Fruit fly (Drosophila melanogaster) whole organism, embryonic: Measurements from ENCODE around the gene Jhbp16.

ENCODE experiments used
- Atf6 ChIP-seq: fragments of 200-800 bp; sonication (Bioruptor generic); IDR thresholded peaks from 2 replicates; pipeline ENCODE4 v1.3.6; 2022; ENCODE audit warnings: missing biosample characterization, missing genetic modification characterization
- CG10431 ChIP-seq: fragments of 200-800 bp; sonication (Bioruptor generic); optimal IDR thresholded peaks from 3 replicates; lab custom pipeline; 2018; ENCODE audit warnings: missing biosample characterization, mild to moderate bottlenecking, missing genetic modification characterization
- CG12769 ChIP-seq: fragments of 200-800 bp; sonication (Bioruptor generic); optimal IDR thresholded peaks from 2 replicates; lab custom pipeline; 2019; ENCODE audit warnings: missing biosample characterization, mild to moderate bottlenecking, missing genetic modification characterization, moderate library complexity
- CG15269 ChIP-seq: fragments of 200-800 bp; sonication (Bioruptor generic); optimal IDR thresholded peaks from 2 replicates; lab custom pipeline; 2018; ENCODE audit warnings: missing biosample characterization, mild to moderate bottlenecking, missing genetic modification characterization, moderate library complexity
- CG2199 ChIP-seq: fragments of 200-800 bp; sonication (Bioruptor generic); IDR thresholded peaks from 3 replicates; pipeline ENCODE4 v1.3.6; 2022; ENCODE audit warnings: missing biosample characterization, missing genetic modification characterization
- CG3163 ChIP-seq: fragments of 200-800 bp; sonication (Bioruptor generic); optimal IDR thresholded peaks from 3 replicates; lab custom pipeline; 2016; ENCODE audit warnings: missing biosample characterization, missing genetic modification characterization
- CG32767 ChIP-seq: fragments of 200-800 bp; sonication (Bioruptor generic); IDR thresholded peaks from 2 replicates; pipeline ENCODE4 v1.3.6; 2022; ENCODE audit warnings: missing biosample characterization, missing genetic modification characterization
- CG7372 ChIP-seq: fragments of 200-800 bp; sonication (Bioruptor generic); IDR thresholded peaks from 2 replicates; pipeline ENCODE4 v1.3.6; 2022; ENCODE audit warnings: missing biosample characterization, missing genetic modification characterization
- CG9727 ChIP-seq: fragments of 200-800 bp; sonication (Bioruptor generic); optimal IDR thresholded peaks from 3 replicates; lab custom pipeline; 2017; ENCODE audit warnings: missing biosample characterization, mild to moderate bottlenecking, missing genetic modification characterization
- Deaf1 ChIP-seq: fragments of 200-800 bp; optimal IDR thresholded peaks from 3 replicates; lab custom pipeline; 2019; ENCODE audit warnings: missing biosample characterization, mild to moderate bottlenecking, missing genetic modification characterization, moderate library complexity
- Dll ChIP-seq: fragments of 200-800 bp; sonication (Bioruptor generic); IDR thresholded peaks from 4 replicates; pipeline ENCODE4 v1.3.6; 2022; ENCODE audit warnings: missing biosample characterization, missing genetic modification characterization; ENCODE audit not compliant: partially characterized antibody
- Dref ChIP-seq: fragments of 200-800 bp; sonication (Bioruptor generic); IDR thresholded peaks from 2 replicates; pipeline ENCODE4 v1.3.6; 2022; ENCODE audit warnings: missing biosample characterization, missing genetic modification characterization
- E2f2 ChIP-seq: fragments of 200-800 bp; sonication (Bioruptor generic); IDR thresholded peaks from 2 replicates; pipeline ENCODE4 v1.3.6; 2022; ENCODE audit warnings: missing biosample characterization, missing genetic modification characterization
- ERR ChIP-seq: fragments of 200-800 bp; sonication (Bioruptor generic); optimal IDR thresholded peaks from 2 replicates; lab custom pipeline; 2016; ENCODE audit warnings: missing biosample characterization, missing genetic modification characterization
- Ets97D ChIP-seq: fragments of 200-800 bp; sonication (Bioruptor generic); optimal IDR thresholded peaks from 3 replicates; lab custom pipeline; 2016; ENCODE audit warnings: missing biosample characterization, missing genetic modification characterization
- HLH3B ChIP-seq: fragments of 200-800 bp; sonication (Bioruptor generic); IDR thresholded peaks from 2 replicates; pipeline ENCODE4 v1.3.6; 2022; ENCODE audit warnings: missing biosample characterization, missing genetic modification characterization
- Hr51 ChIP-seq, 2 experiments: fragments of 200-800 bp; sonication (Bioruptor generic); optimal IDR thresholded peaks; 2 replicates in 1 of 2; 3 replicates in 1 of 2; lab custom pipeline; 2016 to 2018; ENCODE audit warnings: missing biosample characterization in 2 of 2, missing genetic modification characterization in 2 of 2, mild to moderate bottlenecking in 1 of 2, moderate library complexity in 1 of 2
- Med ChIP-seq: fragments of 200-800 bp; sonication (Bioruptor generic); peaks from one replicate; lab custom pipeline; 2016; ENCODE audit warnings: missing biosample characterization, missing genetic modification characterization, mild to moderate bottlenecking, inconsistent platforms, moderate library complexity
- Neu2 ChIP-seq: fragments of 200-800 bp; sonication (Bioruptor generic); optimal IDR thresholded peaks from 3 replicates; lab custom pipeline; 2016; ENCODE audit warnings: missing biosample characterization, missing genetic modification characterization, borderline replicate concordance
- Pdp1 ChIP-seq, 2 experiments: fragments of 200-800 bp; sonication (Bioruptor generic); optimal IDR thresholded peaks; 3 replicates each; lab custom pipeline; 2016; ENCODE audit warnings: missing biosample characterization in 2 of 2, missing genetic modification characterization in 2 of 2, mild to moderate bottlenecking in 1 of 2, moderate library complexity in 1 of 2
- Sry-δ ChIP-seq: fragments of 200-800 bp; sonication (Bioruptor generic); optimal IDR thresholded peaks from 2 replicates; lab custom pipeline; 2016; ENCODE audit warnings: missing biosample characterization, missing genetic modification characterization
- ac ChIP-seq: fragments of 200-800 bp; sonication (Bioruptor generic); optimal IDR thresholded peaks from 3 replicates; lab custom pipeline; 2017; ENCODE audit warnings: missing biosample characterization, mild to moderate bottlenecking, missing genetic modification characterization
- ara ChIP-seq: fragments of 200-800 bp; sonication (Bioruptor generic); IDR thresholded peaks from 2 replicates; pipeline ENCODE4 v1.3.6; 2022; ENCODE audit warnings: missing biosample characterization, missing genetic modification characterization
- cg ChIP-seq: fragments of 200-800 bp; sonication (Bioruptor generic); optimal IDR thresholded peaks from 3 replicates; lab custom pipeline; 2019; ENCODE audit warnings: missing biosample characterization, mild to moderate bottlenecking, missing genetic modification characterization, moderate library complexity
- chinmo ChIP-seq: fragments of 200-800 bp; sonication (Bioruptor generic); IDR thresholded peaks from 4 replicates; pipeline ENCODE4 v1.3.6; 2022; ENCODE audit warnings: missing biosample characterization, missing genetic modification characterization; ENCODE audit not compliant: partially characterized antibody
- ci ChIP-seq: fragments of 200-800 bp; sonication (Bioruptor generic); IDR thresholded peaks from 3 replicates; pipeline ENCODE4 v1.3.6; 2022; ENCODE audit warnings: missing biosample characterization, missing genetic modification characterization
- da ChIP-seq: fragments of 200-800 bp; sonication (Bioruptor generic); optimal IDR thresholded peaks from 2 replicates; lab custom pipeline; 2016; ENCODE audit warnings: missing biosample characterization, missing genetic modification characterization
- eve ChIP-seq, 2 experiments: fragments of >200 bp; optimal IDR thresholded peaks; 2 replicates each; lab custom pipeline; 2017; ENCODE audit warnings: missing biosample characterization in 2 of 2, missing genetic modification characterization in 2 of 2
- grn ChIP-seq: fragments of 200-800 bp; sonication (Bioruptor generic); optimal IDR thresholded peaks from 3 replicates; lab custom pipeline; 2017; ENCODE audit warnings: missing biosample characterization, missing genetic modification characterization
- lola ChIP-seq, 3 experiments: fragments of >200 bp in 2 of 3; fragments of 200-800 bp in 1 of 3; sonication (Bioruptor generic) in 1 of 3; optimal IDR thresholded peaks; 2 replicates each; lab custom pipeline; 2017 to 2019; ENCODE audit warnings: missing biosample characterization in 3 of 3, missing genetic modification characterization in 3 of 3, mild to moderate bottlenecking in 1 of 3, moderate library complexity in 1 of 3
- pros ChIP-seq: fragments of 200-800 bp; sonication (Bioruptor generic); optimal IDR thresholded peaks from 3 replicates; lab custom pipeline; 2019; ENCODE audit warnings: missing biosample characterization, mild to moderate bottlenecking, missing genetic modification characterization, moderate library complexity
- sens ChIP-seq: fragments of 200-800 bp; sonication (Bioruptor generic); peaks from one replicate; lab custom pipeline; 2016; ENCODE audit warnings: missing biosample characterization, missing genetic modification characterization

Jhbp16 gene

DNA sequence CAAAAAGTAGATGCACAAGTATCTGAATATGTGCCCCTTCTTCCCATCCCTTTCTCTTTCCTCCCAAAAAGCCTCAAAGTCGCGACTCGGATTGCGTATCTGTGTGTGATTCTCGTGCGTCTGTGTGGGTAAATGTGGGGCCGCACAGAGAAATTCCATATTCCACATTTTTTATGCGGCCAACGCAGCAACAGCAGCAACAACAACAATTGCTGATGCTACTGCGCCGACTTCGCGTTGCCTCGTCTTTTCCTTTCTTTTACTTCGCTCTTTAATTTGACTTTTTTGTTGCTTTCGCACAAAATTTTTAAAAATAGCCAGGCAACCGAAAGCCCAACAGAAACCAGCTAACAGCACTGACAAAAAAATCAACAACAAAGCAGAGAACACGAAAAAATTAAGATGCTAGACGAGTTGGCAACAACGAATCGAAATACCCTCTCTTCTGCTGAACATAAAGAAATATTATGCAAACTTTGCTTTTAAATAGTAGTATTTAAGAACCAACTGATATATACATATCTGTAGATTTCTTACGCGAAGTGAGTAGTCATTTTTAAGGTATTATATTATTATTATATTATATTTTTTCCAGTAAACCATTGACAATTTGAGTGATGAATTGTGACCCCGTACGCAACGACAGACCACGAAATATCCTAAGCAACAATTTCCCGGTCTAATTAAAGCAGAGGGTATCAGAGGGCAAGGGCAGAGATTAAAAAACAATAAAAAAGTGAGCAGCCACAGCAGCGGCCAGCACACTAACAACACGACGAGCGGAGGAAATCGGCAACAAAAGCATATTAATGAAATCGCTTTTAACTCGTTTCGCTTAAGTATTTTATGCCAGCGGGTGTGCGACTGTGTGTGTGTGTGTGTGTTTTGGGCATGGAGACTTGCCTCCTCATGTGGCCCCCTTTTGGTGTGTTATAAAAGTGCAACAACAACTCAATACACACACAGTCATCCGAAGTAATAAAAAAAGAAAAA is 7.4 kb upstream of the Jhbp16 start (continued):
- TF ChIP-seq CG9727 (GFP tag; lab: Kevin White, UChicago) (peak; percentile 31), CG10431 (GFP tag; lab: Kevin White, UChicago) (no peak)

DNA sequence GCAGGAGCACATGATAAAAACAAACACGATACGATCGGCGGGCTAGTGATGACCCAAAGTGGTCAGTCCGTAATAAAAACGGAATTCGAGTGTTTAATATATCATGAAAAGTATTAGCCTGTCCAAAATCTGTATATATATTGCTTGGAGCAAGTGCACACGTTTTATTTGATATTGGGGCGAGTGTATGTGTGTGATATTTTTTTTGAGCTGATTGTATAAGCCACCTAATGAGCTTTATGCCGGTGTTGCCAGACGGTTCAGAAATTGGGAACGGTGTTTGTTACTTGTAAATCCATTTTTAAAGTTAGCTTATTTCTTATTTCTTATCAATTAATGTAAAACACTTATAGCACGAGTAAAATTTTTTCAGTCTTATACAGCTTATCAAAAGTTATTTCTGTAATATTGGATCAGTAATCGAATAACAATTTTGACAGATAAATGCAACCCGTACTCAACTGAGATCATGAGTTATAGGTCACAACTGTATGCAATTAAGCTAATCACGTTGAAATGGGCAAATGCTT is 6.6 kb upstream of the Jhbp16 start:
- TF ChIP-seq eve (GFP tag; optimal IDR thresholded peaks at IDR 0.05; lab: Kevin White, UChicago) (peak in 1 of 2 experiments; percentile 78), grn (GFP tag; lab: Kevin White, UChicago) (peak; percentile 71), Pdp1 (GFP tag; optimal IDR thresholded peaks at IDR 0.05; lab: Kevin White, UChicago) (peak in 1 of 2 experiments; percentile 93), E2f2 (GFP tag; lab: Robert Waterston, UW) (no peak), ac (no peak), Atf6 (GFP tag; lab: Robert Waterston, UW) (no peak), ERR (GFP tag; lab: Kevin White, UChicago) (no peak), Neu2 (GFP tag; lab: Kevin White, UChicago) (no peak), CG15269 (tag; lab: Kevin White, UChicago) (no peak), Deaf1 (tag; lab: Kevin White, UChicago) (no peak), Med (GFP tag; lab: Kevin White, UChicago) (peak; percentile 6), Hr51 (GFP tag; optimal IDR thresholded peaks at IDR 0.05; lab: Kevin White, UChicago) (peak in 1 of 2 experiments; percentile 10), HLH3B (GFP tag; lab: Robert Waterston, UW) (no peak), CG3163 (GFP tag; lab: Kevin White, UChicago) (no peak), CG7372 (GFP tag; lab: Robert Waterston, UW) (no peak), sens (GFP tag; lab: Kevin White, UChicago) (peak; percentile 86), lola (GFP tag; optimal IDR thresholded peaks at IDR 0.05; lab: Kevin White, UChicago) (no peak), Sry-δ (GFP tag; lab: Kevin White, UChicago) (peak; percentile 9), CG12769 (tag; lab: Kevin White, UChicago) (peak; percentile 22), cg (GFP tag; lab: Kevin White, UChicago) (peak; percentile 45)

DNA sequence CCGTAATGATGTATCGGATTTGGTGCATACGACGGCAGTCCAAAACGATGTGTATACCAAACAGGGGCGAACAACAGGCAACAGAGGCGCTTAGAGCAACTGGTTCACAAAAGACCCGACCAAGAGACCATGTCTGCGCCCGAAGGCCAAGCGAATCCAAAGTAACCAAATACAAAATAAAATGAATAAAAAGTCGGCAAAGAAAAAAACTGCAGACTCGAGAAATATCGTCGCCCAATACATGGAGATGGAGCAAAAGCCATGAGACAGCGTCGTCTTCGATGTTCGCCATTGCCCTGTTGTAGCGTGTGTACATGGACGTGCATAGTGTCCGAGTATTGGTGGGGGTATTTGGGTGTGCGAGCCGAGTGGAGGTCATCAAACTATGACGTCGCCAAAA is 5.9 kb upstream of the Jhbp16 start:
- TF ChIP-seq Dref = no peak
- no peak for TF ChIP-seq da (GFP tag; lab: Kevin White, UChicago)
- peak; percentile 14 for TF ChIP-seq cg (GFP tag; lab: Kevin White, UChicago)
- 0 out of 3 replicates have a peak, but pooled peaks have one; percentile 58 for TF ChIP-seq CG2199 (GFP tag; lab: Robert Waterston, UW)
- TF ChIP-seq chinmo (GFP tag; lab: Robert Waterston, UW) = 0 out of 4 replicates have a peak, but pooled peaks have one; percentile 43
- TF ChIP-seq ara (GFP tag; lab: Robert Waterston, UW) = peak; percentile 38; the same call in 1 of the 2 replicates
- TF ChIP-seq sens (GFP tag; lab: Kevin White, UChicago) = peak; percentile 39
- peak; percentile 10 for TF ChIP-seq Deaf1 (tag; lab: Kevin White, UChicago)
- TF ChIP-seq Ets97D (GFP tag; lab: Kevin White, UChicago) = no peak
- peak; percentile 86 for TF ChIP-seq pros
- TF ChIP-seq Dll (GFP tag; lab: Robert Waterston, UW) = 0 out of 4 replicates have a peak, but pooled peaks have one; percentile 17
- peak; percentile 35; the same call in 1 of the 3 replicates for TF ChIP-seq ci (GFP tag; lab: Robert Waterston, UW)
- TF ChIP-seq CG32767 (GFP tag; lab: Robert Waterston, UW) = 0 out of 2 replicates have a peak, but pooled peaks have one; percentile 10
